Fruit fly (Drosophila melanogaster): Measurements from ENCODE around the gene CG5973.

CG5973 gene

DNA sequence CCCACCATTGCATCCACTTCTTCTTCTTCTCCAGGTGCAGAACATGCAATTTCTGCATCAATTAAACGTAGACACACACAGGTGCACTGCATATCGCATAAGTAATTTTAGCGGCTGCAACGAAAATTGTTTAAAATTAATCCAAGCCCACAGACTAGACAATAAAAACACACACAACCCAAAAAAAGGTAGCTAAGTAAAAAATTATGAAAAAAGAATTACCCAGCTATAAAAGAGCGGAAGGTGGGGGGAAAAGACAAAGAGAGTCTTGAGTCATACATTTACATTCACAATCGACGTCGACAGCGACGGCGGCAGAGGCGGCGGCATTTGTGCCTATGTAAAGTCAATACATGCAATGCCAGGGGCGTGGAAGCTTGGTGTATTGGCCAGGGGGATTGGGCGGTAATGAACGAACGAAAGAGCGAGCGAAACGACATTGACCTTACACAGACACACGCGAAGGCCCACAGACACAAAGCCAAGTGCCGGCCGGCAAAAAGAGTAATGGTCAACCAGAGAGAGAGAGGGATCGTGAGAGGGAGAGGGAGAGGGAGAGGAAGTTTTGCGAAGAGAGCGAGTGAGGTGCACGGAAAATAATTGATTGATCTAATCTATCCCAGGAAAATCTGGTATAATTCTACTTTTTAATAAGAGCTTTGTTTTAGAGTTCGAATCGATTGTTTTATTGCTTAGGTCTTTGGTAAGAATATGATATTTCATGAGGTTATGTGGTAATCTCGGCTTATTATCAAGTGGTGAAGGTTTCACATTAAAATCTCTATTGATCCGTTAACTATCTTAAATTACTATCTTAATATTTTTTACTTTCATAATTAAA, 18.9 kb upstream of the CG5973 start:
- TF ChIP-seq h (GFP tag; optimal IDR thresholded peaks at IDR 0.05) (peak; percentile 73), sv (GFP tag; optimal IDR thresholded peaks at IDR 0.05) (no peak), lola (GFP tag; optimal IDR thresholded peaks at IDR 0.05) (no peak), Jra (GFP tag; optimal IDR thresholded peaks at IDR 0.05) (peak; percentile 87), dl (GFP tag; optimal IDR thresholded peaks at IDR 0.05; ENCODE audit: insufficient read depth in 1 of 2, partially characterized antibody in 2 of 2) (peak in 1 of 2 experiments; percentile 60), ey (GFP tag; optimal IDR thresholded peaks at IDR 0.05) (peak; percentile 68), br (GFP tag; optimal IDR thresholded peaks at IDR 0.05) (peak; percentile 44), woc (GFP tag; optimal IDR thresholded peaks at IDR 0.05) (peak; percentile 49), pan (optimal IDR thresholded peaks at IDR 0.05) (no peak), fru (GFP tag; optimal IDR thresholded peaks at IDR 0.05) (peak; percentile 72), tai (GFP tag; optimal IDR thresholded peaks at IDR 0.05) (peak; percentile 21), jim (GFP tag; optimal IDR thresholded peaks at IDR 0.05) (no peak), CG9705 (GFP tag; optimal IDR thresholded peaks at IDR 0.05) (no peak), Dfd (GFP tag; optimal IDR thresholded peaks at IDR 0.05) (no peak), GATAd (GFP tag; optimal IDR thresholded peaks at IDR 0.05) (no peak), Mio (GFP tag; optimal IDR thresholded peaks at IDR 0.05) (no peak), Hr78 (GFP tag; optimal IDR thresholded peaks at IDR 0.05) (no peak), brk (GFP tag; optimal IDR thresholded peaks at IDR 0.05) (peak; percentile 6), Abd-B (GFP tag; optimal IDR thresholded peaks at IDR 0.05) (no peak), sage (GFP tag; optimal IDR thresholded peaks at IDR 0.05) (peak; percentile 59), foxo (GFP tag; optimal IDR thresholded peaks at IDR 0.05) (peak in 1 of 2 experiments; percentile 82), Vsx2 (GFP tag; optimal IDR thresholded peaks at IDR 0.05; ENCODE audit: partially characterized antibody) (no peak), dmrt93B (GFP tag; optimal IDR thresholded peaks at IDR 0.05) (peak; percentile 71), CrebA (GFP tag; optimal IDR thresholded peaks at IDR 0.05; ENCODE audit: borderline replicate concordance) (no peak), N (GFP tag; optimal IDR thresholded peaks at IDR 0.05) (no peak), psq (GFP tag; optimal IDR thresholded peaks at IDR 0.05) (peak; percentile 72), Hr83 (GFP tag; optimal IDR thresholded peaks at IDR 0.05; ENCODE audit: poor library complexity, severe bottlenecking) (peak; percentile 76), Myc (optimal IDR thresholded peaks at IDR 0.05) (no peak), Sp1 (GFP tag; optimal IDR thresholded peaks at IDR 0.05) (peak; percentile 89), Rel (GFP tag; optimal IDR thresholded peaks at IDR 0.05) (no peak), Rel (tag; optimal IDR thresholded peaks at IDR 0.05) (peak; percentile 45), Dif (GFP tag; optimal IDR thresholded peaks at IDR 0.05; ENCODE audit: partially characterized antibody) (peak; percentile 89), OdsH (GFP tag; optimal IDR thresholded peaks at IDR 0.05) (peak; percentile 83), Hnf4 (GFP tag; optimal IDR thresholded peaks at IDR 0.05) (peak; percentile 2), usp (GFP tag; optimal IDR thresholded peaks at IDR 0.05) (no peak), HLH106 (tag; optimal IDR thresholded peaks at IDR 0.05) (peak; percentile 78), CG32264 (GFP tag; optimal IDR thresholded peaks at IDR 0.05) (no peak), dsf (GFP tag; optimal IDR thresholded peaks at IDR 0.05; ENCODE audit: borderline replicate concordance) (no peak), rgr (GFP tag; optimal IDR thresholded peaks at IDR 0.05) (peak; percentile 74)

DNA sequence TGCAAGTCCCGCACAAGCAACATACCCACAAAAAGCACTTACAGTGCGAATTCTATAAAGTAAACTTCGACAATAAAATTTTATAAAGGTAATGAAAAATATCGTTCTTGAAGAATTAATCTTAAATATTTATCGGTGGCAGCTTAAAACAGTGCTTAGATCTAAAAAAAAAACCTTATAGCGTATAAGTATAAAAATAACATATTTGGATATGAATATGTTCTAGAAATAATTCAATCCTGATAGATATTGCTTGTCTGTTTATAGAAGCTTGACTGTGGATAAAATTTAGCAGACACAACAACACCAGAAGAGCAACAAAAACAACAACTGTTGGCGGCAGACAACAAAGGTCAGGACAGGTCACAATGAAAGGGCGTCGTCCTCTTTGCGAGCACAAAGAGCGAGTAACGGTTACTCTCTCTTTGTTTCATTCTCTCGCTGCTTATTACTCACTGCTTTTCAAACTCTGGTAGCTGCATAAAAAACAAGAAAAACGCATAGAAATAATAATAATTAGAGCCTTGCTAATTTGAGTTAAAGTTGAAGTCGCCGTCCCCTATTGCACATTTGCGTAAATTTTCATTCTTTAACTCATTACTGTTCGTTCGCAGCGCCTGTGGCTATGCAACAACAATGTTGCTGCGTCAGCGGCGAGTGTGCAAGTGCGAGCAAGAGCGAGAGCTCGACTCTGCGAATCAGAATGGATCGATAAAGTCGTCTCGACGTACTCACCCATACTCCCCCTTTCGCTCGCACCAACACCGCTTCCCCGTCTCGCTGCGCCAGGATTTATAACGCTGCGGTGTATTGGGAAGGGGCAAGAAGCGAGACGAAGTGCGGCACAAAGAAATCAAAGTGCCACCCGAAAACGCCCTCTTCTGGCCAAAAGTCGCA, 17.6 kb upstream of the CG5973 start:
- peak; percentile 54 for TF ChIP-seq psq (GFP tag; optimal IDR thresholded peaks at IDR 0.05)
- TF ChIP-seq Dfd (GFP tag; optimal IDR thresholded peaks at IDR 0.05) = no peak
- no peak for TF ChIP-seq usp (GFP tag; optimal IDR thresholded peaks at IDR 0.05)
- TF ChIP-seq OdsH (GFP tag; optimal IDR thresholded peaks at IDR 0.05) = peak; percentile 75
- no peak for TF ChIP-seq Abd-B (GFP tag; optimal IDR thresholded peaks at IDR 0.05)
- peak; percentile 43 for TF ChIP-seq rgr (GFP tag; optimal IDR thresholded peaks at IDR 0.05)
- TF ChIP-seq sv (GFP tag; optimal IDR thresholded peaks at IDR 0.05) = no peak
- TF ChIP-seq woc (GFP tag; optimal IDR thresholded peaks at IDR 0.05) = peak; percentile 3
- peak; percentile 65 for TF ChIP-seq dsf (GFP tag; optimal IDR thresholded peaks at IDR 0.05; ENCODE audit: borderline replicate concordance)
- peak; percentile 67 for TF ChIP-seq fru (GFP tag; optimal IDR thresholded peaks at IDR 0.05)
- TF ChIP-seq Hr83 (GFP tag; optimal IDR thresholded peaks at IDR 0.05; ENCODE audit: poor library complexity, severe bottlenecking) = peak; percentile 74
- TF ChIP-seq CG32264 (GFP tag; optimal IDR thresholded peaks at IDR 0.05) = peak; percentile 6
- TF ChIP-seq Dif (GFP tag; optimal IDR thresholded peaks at IDR 0.05; ENCODE audit: partially characterized antibody) = peak; percentile 25
- peak; percentile 61 for TF ChIP-seq ey (GFP tag; optimal IDR thresholded peaks at IDR 0.05)
- TF ChIP-seq Vsx2 (GFP tag; optimal IDR thresholded peaks at IDR 0.05; ENCODE audit: partially characterized antibody) = no peak
- peak; percentile 0 to 74 for TF ChIP-seq foxo (GFP tag; optimal IDR thresholded peaks at IDR 0.05)
- TF ChIP-seq Jra (GFP tag; optimal IDR thresholded peaks at IDR 0.05) = peak; percentile 50
- TF ChIP-seq pan (optimal IDR thresholded peaks at IDR 0.05) = no peak
- no peak for TF ChIP-seq jim (GFP tag; optimal IDR thresholded peaks at IDR 0.05)
- peak; percentile 46 for TF ChIP-seq Hnf4 (GFP tag; optimal IDR thresholded peaks at IDR 0.05)
- peak; percentile 93 for TF ChIP-seq Sp1 (GFP tag; optimal IDR thresholded peaks at IDR 0.05)
- TF ChIP-seq dmrt93B (GFP tag; optimal IDR thresholded peaks at IDR 0.05) = peak; percentile 79
- TF ChIP-seq Hr78 (GFP tag; optimal IDR thresholded peaks at IDR 0.05) = no peak
- TF ChIP-seq Myc (optimal IDR thresholded peaks at IDR 0.05) = no peak
- peak; percentile 70 for TF ChIP-seq h (GFP tag; optimal IDR thresholded peaks at IDR 0.05)
- peak; percentile 89 for TF ChIP-seq CG9705 (GFP tag; optimal IDR thresholded peaks at IDR 0.05)
- TF ChIP-seq HLH106 (tag; optimal IDR thresholded peaks at IDR 0.05) = peak; percentile 97
- TF ChIP-seq Mio (GFP tag; optimal IDR thresholded peaks at IDR 0.05) = no peak
- TF ChIP-seq tai (GFP tag; optimal IDR thresholded peaks at IDR 0.05) = peak; percentile 55
- TF ChIP-seq CrebA (GFP tag; optimal IDR thresholded peaks at IDR 0.05; ENCODE audit: borderline replicate concordance) = no peak
- TF ChIP-seq lola (GFP tag; optimal IDR thresholded peaks at IDR 0.05) = no peak
- TF ChIP-seq dl (GFP tag; optimal IDR thresholded peaks at IDR 0.05; ENCODE audit: insufficient read depth in 1 of 2, partially characterized antibody in 2 of 2) = peak in 1 of 2 experiments; percentile 34
- no peak for TF ChIP-seq brk (GFP tag; optimal IDR thresholded peaks at IDR 0.05)
- no peak for TF ChIP-seq GATAd (GFP tag; optimal IDR thresholded peaks at IDR 0.05)
- no peak for TF ChIP-seq sage (GFP tag; optimal IDR thresholded peaks at IDR 0.05)
